Worm (Caenorhabditis elegans) whole organism, early embryonic: ENCODE data around the gene F57A10.4.

Source experiments
- B0310.2 ChIP-seq: sonication (generic microtip); optimal IDR thresholded peaks from 2 replicates; lab custom pipeline; 2016; ENCODE audit warnings: mild to moderate bottlenecking, missing genetic modification characterization, missing compliant biosample characterization
- F13C5.2 ChIP-seq: sonication (generic microtip); optimal IDR thresholded peaks from 2 replicates; lab custom pipeline; 2017; ENCODE audit warnings: mild to moderate bottlenecking, missing genetic modification characterization, inconsistent platforms, missing compliant biosample characterization
- aly-1 ChIP-seq: sonication (generic microtip); optimal IDR thresholded peaks from 2 replicates; lab custom pipeline; 2016; ENCODE audit warnings: missing genetic modification characterization, missing compliant biosample characterization
- ama-1 ChIP-seq: fragments of 150-350 bp; optimal IDR thresholded peaks from 2 replicates; lab custom pipeline; 2014
- ceh-13 ChIP-seq: fragments of 200-800 bp; sonication (Bioruptor generic); optimal IDR thresholded peaks from 2 replicates; lab custom pipeline; 2018; ENCODE audit warnings: mild to moderate bottlenecking, missing genetic modification characterization, missing compliant biosample characterization
- ceh-36 ChIP-seq: sonication (generic microtip); optimal IDR thresholded peaks from 2 replicates; lab custom pipeline; 2016; ENCODE audit warnings: missing genetic modification characterization, inconsistent platforms, missing compliant biosample characterization
- ets-7 ChIP-seq: sonication (generic microtip); optimal IDR thresholded peaks from 2 replicates; lab custom pipeline; 2016; ENCODE audit warnings: missing genotype, missing genetic modification characterization, missing compliant biosample characterization
- flt-1 ChIP-seq: fragments of 200-800 bp; sonication (Bioruptor generic); IDR thresholded peaks from 2 replicates; pipeline ENCODE4 v1.3.6; 2022; ENCODE audit warnings: missing genetic modification characterization, missing compliant biosample characterization
- hmbx-1 ChIP-seq: sonication (generic microtip); optimal IDR thresholded peaks from 2 replicates; lab custom pipeline; 2016; ENCODE audit warnings: mild to moderate bottlenecking, missing genetic modification characterization, missing compliant biosample characterization
- hmg-4 ChIP-seq: fragments of 200-800 bp; sonication (Bioruptor generic); optimal IDR thresholded peaks from 2 replicates; lab custom pipeline; 2018; ENCODE audit warnings: mild to moderate bottlenecking, missing genetic modification characterization, missing compliant biosample characterization
- hnd-1 ChIP-seq: sonication (generic microtip); optimal IDR thresholded peaks from 2 replicates; lab custom pipeline; 2016; ENCODE audit warnings: missing genetic modification characterization, missing compliant biosample characterization
- pes-1 ChIP-seq: fragments of 200-800 bp; sonication (Bioruptor generic); IDR thresholded peaks from 2 replicates; pipeline ENCODE4 v1.3.6; 2022; ENCODE audit warnings: missing genetic modification reagents, missing genetic modification characterization, missing compliant biosample characterization
- scrt-1 ChIP-seq: fragments of 200-800 bp; sonication (Bioruptor generic); IDR thresholded peaks from 2 replicates; pipeline ENCODE4 v1.3.6; 2022; ENCODE audit warnings: missing genetic modification characterization, missing compliant biosample characterization
- sea-1 ChIP-seq: fragments of 200-800 bp; sonication (Bioruptor generic); conservative IDR thresholded peaks from 2 replicates; pipeline ENCODE4 v1.3.6; 2022; ENCODE audit warnings: missing genetic modification characterization, missing compliant biosample characterization
- tbx-11 ChIP-seq: fragments of 200-800 bp; sonication (Bioruptor generic); IDR thresholded peaks from 2 replicates; pipeline ENCODE4 v1.3.6; 2022; ENCODE audit warnings: missing genetic modification characterization, missing compliant biosample characterization
- tbx-37 ChIP-seq: fragments of 200-800 bp; sonication (Bioruptor generic); conservative IDR thresholded peaks from 2 replicates; pipeline ENCODE4 v1.3.6; 2022; ENCODE audit warnings: missing genetic modification reagents, missing genetic modification characterization, missing compliant biosample characterization
- tra-4 ChIP-seq: sonication (generic microtip); optimal IDR thresholded peaks from 2 replicates; lab custom pipeline; 2017; ENCODE audit warnings: missing genetic modification characterization, missing compliant biosample characterization

F57A10.4 gene

ce11 chrV:15769072-15769471 lies at the start of gene F57A10.4:
F57A10.4 (plus strand) TSS chrV:15769438.
- TF ChIP-seq B0310.2 (tag; lab: Kevin White, UChicago), result no peak
- no peak for TF ChIP-seq ets-7
- no peak for TF ChIP-seq F13C5.2 (tag; lab: Kevin White, UChicago)
- no peak for TF ChIP-seq ama-1 (lab: Kevin White, UChicago)
- no peak for TF ChIP-seq hnd-1
- no peak for TF ChIP-seq hmbx-1 (tag; lab: Kevin White, UChicago)
- no peak for TF ChIP-seq scrt-1 (GFP tag; lab: Robert Waterston, UW)
- TF ChIP-seq ceh-13 (GFP tag; lab: Kevin White, UChicago), result no peak
- no peak for TF ChIP-seq ceh-36 (tag; lab: Kevin White, UChicago)
- TF ChIP-seq tbx-11, result no peak
- TF ChIP-seq sea-1 (GFP tag; lab: Robert Waterston, UW), result no peak
- no peak for TF ChIP-seq tra-4
- TF ChIP-seq tbx-37 (GFP tag; lab: Robert Waterston, UW), result no peak

- TF ChIP-seq ama-1 (lab: Kevin White, UChicago) (no peak), ets-7 (no peak), tra-4 (no peak), hnd-1 (no peak), hmbx-1 (tag; lab: Kevin White, UChicago) (no peak), aly-1 (no peak), pes-1 (GFP tag; lab: Robert Waterston, UW) (no peak)
Measured at ce11 chrV:15719570-15719969, 49.7 kb upstream of the F57A10.4 start, which contains the start of gene Y6E2A.7. Y6E2A.7 (plus strand) TSS chrV:15719870.

- no peak for TF ChIP-seq pes-1 (GFP tag; lab: Robert Waterston, UW)
- TF ChIP-seq ets-7, result no peak
- TF ChIP-seq tra-4, result no peak
- TF ChIP-seq aly-1, result no peak
- no peak for TF ChIP-seq ama-1 (lab: Kevin White, UChicago)
- no peak for TF ChIP-seq F13C5.2 (tag; lab: Kevin White, UChicago)
- TF ChIP-seq tbx-11, result no peak
- no peak for TF ChIP-seq B0310.2 (tag; lab: Kevin White, UChicago)
- no peak for TF ChIP-seq hnd-1
- TF ChIP-seq sea-1 (GFP tag; lab: Robert Waterston, UW), result no peak
- no peak for TF ChIP-seq tbx-37 (GFP tag; lab: Robert Waterston, UW)
- TF ChIP-seq ceh-36 (tag; lab: Kevin White, UChicago), result no peak
- no peak for TF ChIP-seq hmbx-1 (tag; lab: Kevin White, UChicago)
- TF ChIP-seq ceh-13 (GFP tag; lab: Kevin White, UChicago), result no peak
- TF ChIP-seq hmg-4, result no peak
- no peak for TF ChIP-seq flt-1 (GFP tag; lab: Robert Waterston, UW)
- no peak for TF ChIP-seq scrt-1 (GFP tag; lab: Robert Waterston, UW)
Measured at ce11 chrV:15721431-15721830, 47.8 kb upstream of the F57A10.4 start.

DNA sequence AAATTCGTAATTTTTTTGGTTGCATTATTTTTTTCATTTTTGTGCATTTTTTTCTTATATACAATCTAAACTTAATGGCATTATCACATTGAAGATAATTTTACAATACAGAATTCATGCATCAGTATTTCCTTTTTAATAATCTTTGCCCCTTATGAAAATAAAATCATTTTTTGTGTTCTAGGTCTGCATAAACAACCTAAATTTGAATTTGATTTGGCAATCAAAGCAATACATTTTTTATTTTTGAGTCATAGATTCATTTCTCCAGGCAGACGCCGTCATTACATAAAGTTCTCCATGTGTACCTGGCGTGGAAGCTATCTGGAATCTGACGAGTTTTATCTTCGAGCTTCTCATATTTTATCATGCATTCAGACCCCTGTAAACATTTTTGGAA lies 47.4 kb upstream of the F57A10.4 start, which contains the start of gene srh-140:
Gene srh-140, plus strand, starts transcription at position 301 of the 400 bp plus-strand sequence.
- TF ChIP-seq tra-4 (no peak), hmbx-1 (tag; lab: Kevin White, UChicago) (no peak), tbx-37 (GFP tag; lab: Robert Waterston, UW) (no peak), ceh-13 (GFP tag; lab: Kevin White, UChicago) (no peak), pes-1 (GFP tag; lab: Robert Waterston, UW) (no peak), ama-1 (lab: Kevin White, UChicago) (no peak), hnd-1 (no peak), sea-1 (GFP tag; lab: Robert Waterston, UW) (no peak), flt-1 (GFP tag; lab: Robert Waterston, UW) (no peak), ceh-36 (tag; lab: Kevin White, UChicago) (no peak), hmg-4 (no peak), ets-7 (no peak), aly-1 (no peak), B0310.2 (tag; lab: Kevin White, UChicago) (no peak)

DNA sequence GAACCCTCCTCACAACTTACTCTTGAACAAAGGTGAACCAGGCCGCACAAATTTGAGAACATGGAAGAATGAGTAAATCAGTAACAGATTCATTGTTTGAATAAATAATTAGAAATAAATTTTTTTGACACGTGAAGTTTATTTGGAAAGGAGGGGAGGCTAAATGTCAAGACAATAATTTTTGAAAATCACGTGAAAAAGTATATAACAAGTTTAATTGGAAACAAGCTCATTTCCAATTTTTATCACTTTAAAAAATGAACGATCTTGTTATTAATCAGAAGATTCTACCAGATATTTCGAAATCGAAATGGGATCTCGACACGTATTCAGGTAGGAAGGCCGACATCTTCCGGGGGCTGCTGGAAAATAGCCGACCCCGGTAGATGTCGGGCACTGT lies 42.6 kb upstream of the F57A10.4 start, which contains the start of the genes irld-57 and sfxn-1.3:
Gene irld-57, minus strand, starts transcription at position 101 of the 400 bp plus-strand sequence.
Gene sfxn-1.3, plus strand, starts transcription at position 232 of the 400 bp plus-strand sequence.
- no peak for TF ChIP-seq pes-1 (GFP tag; lab: Robert Waterston, UW)
- no peak for TF ChIP-seq sea-1 (GFP tag; lab: Robert Waterston, UW)
- no peak for TF ChIP-seq B0310.2 (tag; lab: Kevin White, UChicago)
- TF ChIP-seq scrt-1 (GFP tag; lab: Robert Waterston, UW), result no peak
- TF ChIP-seq flt-1 (GFP tag; lab: Robert Waterston, UW), result no peak
- no peak for TF ChIP-seq F13C5.2 (tag; lab: Kevin White, UChicago)
- TF ChIP-seq hmg-4, result no peak

- TF ChIP-seq hmg-4 (no peak), tbx-11 (no peak), hnd-1 (no peak), ceh-36 (tag; lab: Kevin White, UChicago) (no peak), B0310.2 (tag; lab: Kevin White, UChicago) (no peak), flt-1 (GFP tag; lab: Robert Waterston, UW) (no peak), tra-4 (no peak), sea-1 (GFP tag; lab: Robert Waterston, UW) (no peak), F13C5.2 (tag; lab: Kevin White, UChicago) (no peak), scrt-1 (GFP tag; lab: Robert Waterston, UW) (no peak), aly-1 (no peak)
Measured at ce11 chrV:15730459-15730858, 38.8 kb upstream of the F57A10.4 start, which contains the start of gene Y6E2A.10. Y6E2A.10 (minus strand) TSS chrV:15730559.

DNA sequence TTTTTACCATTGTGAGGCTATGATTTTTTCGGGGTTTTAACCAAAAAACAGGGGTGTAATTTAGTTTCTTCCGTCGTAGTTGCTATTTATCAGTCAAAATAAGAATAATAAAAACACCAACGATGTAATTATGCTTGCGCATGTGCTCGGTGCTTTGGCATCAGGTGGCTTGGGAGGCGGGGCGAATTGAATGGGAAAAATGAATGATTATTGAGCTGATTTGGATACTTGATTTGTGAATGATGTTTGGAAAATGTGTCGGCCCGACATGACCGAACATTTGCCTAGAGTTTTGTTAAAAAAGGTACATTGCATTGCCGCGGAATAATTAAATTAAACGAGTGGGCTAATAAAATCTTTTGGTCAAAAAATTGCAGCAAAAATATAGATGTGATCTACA lies 37.0 kb upstream of the F57A10.4 start, which contains the start of gene str-38:
Gene str-38, minus strand, starts transcription at position 101 of the 400 bp plus-strand sequence.
- no peak for TF ChIP-seq ceh-13 (GFP tag; lab: Kevin White, UChicago)
- TF ChIP-seq B0310.2 (tag; lab: Kevin White, UChicago), result no peak
- no peak for TF ChIP-seq tbx-37 (GFP tag; lab: Robert Waterston, UW)
- TF ChIP-seq flt-1 (GFP tag; lab: Robert Waterston, UW), result no peak
- TF ChIP-seq aly-1, result no peak
- TF ChIP-seq tbx-11, result no peak
- no peak for TF ChIP-seq ceh-36 (tag; lab: Kevin White, UChicago)
- TF ChIP-seq hmg-4, result no peak
- no peak for TF ChIP-seq F13C5.2 (tag; lab: Kevin White, UChicago)
- no peak for TF ChIP-seq ama-1 (lab: Kevin White, UChicago)
- TF ChIP-seq hnd-1, result no peak
- no peak for TF ChIP-seq ets-7
